Worm (Caenorhabditis elegans) whole organism, early embryonic: ENCODE results near the gene C46C2.6.

Source experiments
- B0310.2 ChIP-seq: sonication (generic microtip); optimal IDR thresholded peaks from 2 replicates; lab custom pipeline; 2016; ENCODE audit warnings: mild to moderate bottlenecking, missing genetic modification characterization, missing compliant biosample characterization
- F13C5.2 ChIP-seq: sonication (generic microtip); optimal IDR thresholded peaks from 2 replicates; lab custom pipeline; 2017; ENCODE audit warnings: mild to moderate bottlenecking, missing genetic modification characterization, inconsistent platforms, missing compliant biosample characterization
- aly-1 ChIP-seq: sonication (generic microtip); optimal IDR thresholded peaks from 2 replicates; lab custom pipeline; 2016; ENCODE audit warnings: missing genetic modification characterization, missing compliant biosample characterization
- ama-1 ChIP-seq: fragments of 150-350 bp; optimal IDR thresholded peaks from 2 replicates; lab custom pipeline; 2014
- ceh-36 ChIP-seq: sonication (generic microtip); optimal IDR thresholded peaks from 2 replicates; lab custom pipeline; 2016; ENCODE audit warnings: missing genetic modification characterization, inconsistent platforms, missing compliant biosample characterization
- flt-1 ChIP-seq: fragments of 200-800 bp; sonication (Bioruptor generic); IDR thresholded peaks from 2 replicates; pipeline ENCODE4 v1.3.6; 2022; ENCODE audit warnings: missing genetic modification characterization, missing compliant biosample characterization
- hmg-4 ChIP-seq: fragments of 200-800 bp; sonication (Bioruptor generic); optimal IDR thresholded peaks from 2 replicates; lab custom pipeline; 2018; ENCODE audit warnings: mild to moderate bottlenecking, missing genetic modification characterization, missing compliant biosample characterization
- hnd-1 ChIP-seq: sonication (generic microtip); optimal IDR thresholded peaks from 2 replicates; lab custom pipeline; 2016; ENCODE audit warnings: missing genetic modification characterization, missing compliant biosample characterization
- pes-1 ChIP-seq: fragments of 200-800 bp; sonication (Bioruptor generic); IDR thresholded peaks from 2 replicates; pipeline ENCODE4 v1.3.6; 2022; ENCODE audit warnings: missing genetic modification reagents, missing genetic modification characterization, missing compliant biosample characterization
- scrt-1 ChIP-seq: fragments of 200-800 bp; sonication (Bioruptor generic); IDR thresholded peaks from 2 replicates; pipeline ENCODE4 v1.3.6; 2022; ENCODE audit warnings: missing genetic modification characterization, missing compliant biosample characterization
- sea-1 ChIP-seq: fragments of 200-800 bp; sonication (Bioruptor generic); conservative IDR thresholded peaks from 2 replicates; pipeline ENCODE4 v1.3.6; 2022; ENCODE audit warnings: missing genetic modification characterization, missing compliant biosample characterization
- tbx-11 ChIP-seq: fragments of 200-800 bp; sonication (Bioruptor generic); IDR thresholded peaks from 2 replicates; pipeline ENCODE4 v1.3.6; 2022; ENCODE audit warnings: missing genetic modification characterization, missing compliant biosample characterization
- tbx-37 ChIP-seq: fragments of 200-800 bp; sonication (Bioruptor generic); conservative IDR thresholded peaks from 2 replicates; pipeline ENCODE4 v1.3.6; 2022; ENCODE audit warnings: missing genetic modification reagents, missing genetic modification characterization, missing compliant biosample characterization
- tra-4 ChIP-seq: sonication (generic microtip); optimal IDR thresholded peaks from 2 replicates; lab custom pipeline; 2017; ENCODE audit warnings: missing genetic modification characterization, missing compliant biosample characterization

- TF ChIP-seq tbx-37 (GFP tag; lab: Robert Waterston, UW) = no peak
- no peak for TF ChIP-seq ama-1
- TF ChIP-seq tbx-11 (GFP tag; lab: Robert Waterston, UW) = no peak
- TF ChIP-seq B0310.2 = no peak
- no peak for TF ChIP-seq scrt-1 (GFP tag; lab: Robert Waterston, UW)
- TF ChIP-seq sea-1 (GFP tag; lab: Robert Waterston, UW) = no peak
- TF ChIP-seq tra-4 (tag; lab: Kevin White, UChicago) = no peak
- no peak for TF ChIP-seq aly-1 (tag; lab: Kevin White, UChicago)
- TF ChIP-seq pes-1 (GFP tag; lab: Robert Waterston, UW) = no peak
- TF ChIP-seq ceh-36 (tag; lab: Kevin White, UChicago) = no peak
- no peak for TF ChIP-seq flt-1
- no peak for TF ChIP-seq F13C5.2 (tag; lab: Kevin White, UChicago)
- no peak for TF ChIP-seq hnd-1 (tag; lab: Kevin White, UChicago)
- no peak for TF ChIP-seq hmg-4 (GFP tag; lab: Kevin White, UChicago)
Observed at ce11 chrIV:9212121-9212520, at the start of gene C46C2.6.
